Worm (Caenorhabditis elegans) whole organism, young adult: ENCODE results near the gene zip-10.
A peak's percentile ranks its signal among the peaks of the same experiment; 100 is the strongest.

Source experiments
- B0019.2 ChIP-seq: fragments of 200-800 bp; sonication (Bioruptor generic); conservative IDR thresholded peaks from 2 replicates; pipeline ENCODE4 v1.3.6; 2022; ENCODE audit warnings: missing genetic modification reagents, missing genetic modification characterization, missing compliant biosample characterization
- B0035.1 ChIP-seq: sonication (generic microtip); optimal IDR thresholded peaks from 2 replicates; lab custom pipeline; 2016; ENCODE audit warnings: missing genetic modification characterization, mild to moderate bottlenecking, missing compliant biosample characterization, missing genotype, missing genetic modification reagents
- B0261.1 ChIP-seq: sonication (generic microtip); optimal IDR thresholded peaks from 2 replicates; lab custom pipeline; 2016; ENCODE audit warnings: mild to moderate bottlenecking, missing genetic modification characterization, moderate library complexity, missing compliant biosample characterization
- B0336.3 ChIP-seq: fragments of 200-800 bp; sonication (Bioruptor generic); IDR thresholded peaks from 2 replicates; pipeline ENCODE4 v1.3.6; 2022; ENCODE audit warnings: missing genetic modification characterization, missing compliant biosample characterization
- C17E4.6 ChIP-seq: fragments of 200-800 bp; sonication (Bioruptor generic); IDR thresholded peaks from 2 replicates; pipeline ENCODE4 v1.3.6; 2022; ENCODE audit warnings: missing genetic modification reagents, missing genetic modification characterization, missing compliant biosample characterization
- D2030.7 ChIP-seq: fragments of 200-800 bp; sonication (Bioruptor generic); IDR thresholded peaks from 2 replicates; pipeline ENCODE4 v1.3.6; 2022; ENCODE audit warnings: missing genetic modification reagents, missing genetic modification characterization, missing compliant biosample characterization
- F57A8.1 ChIP-seq: fragments of 200-800 bp; sonication (Bioruptor generic); optimal IDR thresholded peaks from 2 replicates; lab custom pipeline; 2018; ENCODE audit warnings: mild to moderate bottlenecking, missing genetic modification characterization, moderate library complexity, missing compliant biosample characterization
- Y53F4B.3 ChIP-seq: fragments of 200-800 bp; sonication (Bioruptor generic); IDR thresholded peaks from 2 replicates; pipeline ENCODE4 v1.3.6; 2022; ENCODE audit warnings: missing genetic modification reagents, missing genetic modification characterization, missing compliant biosample characterization
- akir-1 ChIP-seq: fragments of 200-800 bp; sonication (Bioruptor generic); optimal IDR thresholded peaks from 2 replicates; lab custom pipeline; 2018; ENCODE audit warnings: mild to moderate bottlenecking, missing genetic modification characterization, moderate library complexity, missing compliant biosample characterization
- ama-1 ChIP-seq, 3 experiments: fragments of 150-350 bp in 1 of 3; sonication (generic microtip) in 2 of 3; optimal IDR thresholded peaks; 2 replicates each; lab custom pipeline; 2014 to 2018; ENCODE audit warnings: missing biosample characterization in 2 of 3, missing genetic modification characterization in 2 of 3, missing genetic modification reagents in 2 of 3
- athp-1 ChIP-seq: sonication (generic microtip); optimal IDR thresholded peaks from 2 replicates; lab custom pipeline; 2017; ENCODE audit warnings: mild to moderate bottlenecking, missing genetic modification characterization, missing compliant biosample characterization
- ceh-40 ChIP-seq: fragments of 200-800 bp; sonication (Bioruptor generic); IDR thresholded peaks from 2 replicates; pipeline ENCODE4 v1.3.6; 2022; ENCODE audit warnings: missing genetic modification characterization, missing compliant biosample characterization
- ceh-79 ChIP-seq: sonication (generic microtip); optimal IDR thresholded peaks from 2 replicates; lab custom pipeline; 2017; ENCODE audit warnings: mild to moderate bottlenecking, missing genetic modification characterization, missing compliant biosample characterization
- dpff-1 ChIP-seq: sonication (generic microtip); optimal IDR thresholded peaks from 2 replicates; lab custom pipeline; 2017; ENCODE audit warnings: mild to moderate bottlenecking, missing genetic modification characterization, missing compliant biosample characterization
- ets-4 ChIP-seq: fragments of 200-800 bp; sonication (Bioruptor generic); optimal IDR thresholded peaks from 2 replicates; lab custom pipeline; 2018; ENCODE audit warnings: mild to moderate bottlenecking, missing genetic modification characterization, missing compliant biosample characterization
- gei-17 ChIP-seq: fragments of 200-800 bp; sonication (Bioruptor generic); optimal IDR thresholded peaks from 2 replicates; lab custom pipeline; 2018; ENCODE audit warnings: mild to moderate bottlenecking, missing genetic modification characterization, missing compliant biosample characterization
- hmg-1.2 ChIP-seq: fragments of 200-800 bp; sonication (Bioruptor generic); IDR thresholded peaks from 2 replicates; pipeline ENCODE4 v1.3.6; 2022; ENCODE audit warnings: missing genetic modification reagents, missing genetic modification characterization, missing compliant biosample characterization
- hmg-20 ChIP-seq: fragments of 200-800 bp; sonication (Bioruptor generic); IDR thresholded peaks from 2 replicates; pipeline ENCODE4 v1.3.6; 2022; ENCODE audit warnings: missing genetic modification reagents, missing genetic modification characterization, missing compliant biosample characterization
- lag-1 ChIP-seq: fragments of 200-800 bp; sonication (Bioruptor generic); IDR thresholded peaks from 2 replicates; pipeline ENCODE4 v1.3.6; 2022; ENCODE audit warnings: missing genetic modification reagents, missing genetic modification characterization, missing compliant biosample characterization
- let-607 ChIP-seq, 2 experiments: fragments of 200-800 bp in 1 of 2; sonication (Bioruptor generic) in 1 of 2; sonication (generic microtip) in 1 of 2; optimal IDR thresholded peaks; 2 replicates each; lab custom pipeline; 2016 to 2018; ENCODE audit warnings: mild to moderate bottlenecking in 2 of 2, missing compliant biosample characterization in 2 of 2, missing genetic modification characterization in 2 of 2, moderate library complexity in 2 of 2, missing genotype in 1 of 2
- lin-26 ChIP-seq: fragments of 200-800 bp; sonication (Bioruptor generic); IDR thresholded peaks from 2 replicates; pipeline ENCODE4 v1.3.6; 2022; ENCODE audit warnings: missing genetic modification reagents, missing genetic modification characterization, missing compliant biosample characterization
- lin-35 ChIP-seq, 3 experiments: fragments of 150-350 bp in 2 of 3; sonication (generic microtip) in 1 of 3; optimal IDR thresholded peaks; 2 replicates each; lab custom pipeline; 2014 to 2018; ENCODE audit warnings: missing biosample characterization in 3 of 3, missing genetic modification characterization in 3 of 3, missing genetic modification reagents in 3 of 3
- lin-54 ChIP-seq: fragments of 200-800 bp; sonication (Bioruptor generic); optimal IDR thresholded peaks from 2 replicates; lab custom pipeline; 2018; ENCODE audit warnings: mild to moderate bottlenecking, missing genetic modification characterization, missing compliant biosample characterization
- lsl-1 ChIP-seq: fragments of 200-800 bp; sonication (Bioruptor generic); optimal IDR thresholded peaks from 2 replicates; lab custom pipeline; 2018; ENCODE audit warnings: mild to moderate bottlenecking, missing genetic modification characterization, moderate library complexity, missing compliant biosample characterization
- mcd-1 ChIP-seq: fragments of 200-800 bp; sonication (Bioruptor generic); IDR thresholded peaks from 2 replicates; pipeline ENCODE4 v1.3.6; 2022; ENCODE audit warnings: missing genetic modification reagents, missing genetic modification characterization, missing compliant biosample characterization
- nfya-1 ChIP-seq: sonication (generic microtip); optimal IDR thresholded peaks from 2 replicates; lab custom pipeline; 2017; ENCODE audit warnings: antibody characterized with exemption, missing compliant biosample characterization, missing genetic modification characterization, borderline replicate concordance; ENCODE audit not compliant: insufficient read depth
- nfya-2 ChIP-seq: fragments of 200-800 bp; sonication (Bioruptor generic); IDR thresholded peaks from 2 replicates; pipeline ENCODE4 v1.3.6; 2022; ENCODE audit warnings: missing genetic modification reagents, missing genetic modification characterization, missing compliant biosample characterization
- nhr-179 ChIP-seq: sonication (generic microtip); optimal IDR thresholded peaks from 2 replicates; lab custom pipeline; 2016; ENCODE audit warnings: mild to moderate bottlenecking, missing genetic modification characterization, missing compliant biosample characterization
- nhr-80 ChIP-seq: sonication (generic microtip); optimal IDR thresholded peaks from 2 replicates; lab custom pipeline; 2016; ENCODE audit warnings: missing genetic modification characterization, missing compliant biosample characterization
- nhr-90 ChIP-seq: sonication (generic microtip); optimal IDR thresholded peaks from 2 replicates; lab custom pipeline; 2016; ENCODE audit warnings: missing genotype, mild to moderate bottlenecking, missing genetic modification characterization, missing compliant biosample characterization
- pbrm-1 ChIP-seq: fragments of 200-800 bp; sonication (Bioruptor generic); IDR thresholded peaks from 2 replicates; pipeline ENCODE4 v1.3.6; 2022; ENCODE audit warnings: missing genetic modification reagents, missing genetic modification characterization, missing compliant biosample characterization
- pha-4 ChIP-seq: fragments of 150-350 bp; sonication (generic microtip); optimal IDR thresholded peaks from 2 replicates; lab custom pipeline; 2014; ENCODE audit warnings: missing biosample characterization, missing genetic modification reagents, missing genetic modification characterization
- repo-1 ChIP-seq: sonication (generic microtip); optimal IDR thresholded peaks from 2 replicates; lab custom pipeline; 2017; ENCODE audit warnings: mild to moderate bottlenecking, missing genetic modification characterization, missing compliant biosample characterization
- snpc-4 ChIP-seq, 5 experiments: fragments of 150-350 bp in 1 of 5; sonication (generic microtip) in 4 of 5; optimal IDR thresholded peaks; 2 replicates each; lab custom pipeline; 2014 to 2018; ENCODE audit warnings: missing genetic modification characterization in 5 of 5, missing biosample characterization in 3 of 5, antibody characterized with exemption in 2 of 5, mild to moderate bottlenecking in 2 of 5, missing compliant biosample characterization in 2 of 5, missing genotype in 2 of 5, moderate library complexity in 2 of 5, missing genetic modification reagents in 1 of 5
- somi-1 ChIP-seq: fragments of 200-800 bp; sonication (Bioruptor generic); optimal IDR thresholded peaks from 2 replicates; lab custom pipeline; 2018; ENCODE audit warnings: mild to moderate bottlenecking, missing genetic modification characterization, missing compliant biosample characterization
- tbp1 ChIP-seq: fragments of 200-800 bp; sonication (Bioruptor generic); optimal IDR thresholded peaks from 2 replicates; lab custom pipeline; 2018; ENCODE audit warnings: mild to moderate bottlenecking, missing genetic modification characterization, missing compliant biosample characterization
- tlf-1 ChIP-seq: fragments of 200-800 bp; sonication (Bioruptor generic); optimal IDR thresholded peaks from 2 replicates; lab custom pipeline; 2018; ENCODE audit warnings: mild to moderate bottlenecking, missing genetic modification characterization, missing compliant biosample characterization
- ztf-22 ChIP-seq: fragments of 200-800 bp; sonication (Bioruptor generic); optimal IDR thresholded peaks from 2 replicates; lab custom pipeline; 2018; ENCODE audit warnings: mild to moderate bottlenecking, missing genetic modification characterization, moderate library complexity, missing compliant biosample characterization
- ztf-26 ChIP-seq: sonication (generic microtip); optimal IDR thresholded peaks from 2 replicates; lab custom pipeline; 2017; ENCODE audit warnings: missing genetic modification characterization, missing compliant biosample characterization
- ztf-6 ChIP-seq: fragments of 200-800 bp; sonication (Bioruptor generic); IDR thresholded peaks from 2 replicates; pipeline ENCODE4 v1.3.6; 2022; ENCODE audit warnings: missing genetic modification reagents, missing genetic modification characterization, missing compliant biosample characterization

Gene zip-10

DNA sequence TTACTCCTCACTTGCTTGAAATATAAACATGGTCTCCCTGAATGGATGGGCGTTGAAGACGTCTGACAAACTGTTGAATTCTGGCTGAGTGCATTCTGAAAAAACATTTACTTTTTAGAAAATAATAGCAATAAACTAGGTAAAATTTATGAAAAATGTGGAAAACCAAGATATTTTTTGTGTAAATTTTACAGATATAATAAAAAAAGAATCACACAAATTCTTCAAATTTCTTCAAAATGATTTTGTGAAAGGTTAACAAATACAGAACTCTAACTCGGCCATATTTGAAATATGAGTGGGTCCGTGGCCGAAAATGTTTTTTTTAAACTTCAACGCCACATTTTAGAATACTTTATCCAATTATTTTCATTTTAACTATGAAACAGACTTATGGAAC, 32.4 kb downstream of the zip-10 start, which contains the start of gene glb-15:
Gene glb-15, minus strand, starts transcription at position 101 of the 400 bp plus-strand sequence.
- TF ChIP-seq ztf-6 (no peak), dpff-1 (tag; lab: Kevin White, UChicago) (no peak), C17E4.6 (GFP tag; lab: Robert Waterston, UW) (no peak)
- TF ChIP-seq, all 124 proteins: peak for 0

- TF ChIP-seq nfya-2 (GFP tag; lab: Robert Waterston, UW) (no peak), nhr-80 (tag; lab: Kevin White, UChicago) (no peak), somi-1 (no peak), ztf-22 (GFP tag; lab: Kevin White, UChicago) (no peak), ama-1 (optimal IDR thresholded peaks at IDR 0.05; lab: Kevin White, UChicago) (peak; percentile 86), ama-1 (GFP tag; optimal IDR thresholded peaks at IDR 0.05; lab: Kevin White, UChicago) (no peak), nhr-90 (tag; lab: Kevin White, UChicago) (no peak), B0336.3 (GFP tag; lab: Robert Waterston, UW) (0 out of 2 replicates have a peak, but pooled peaks have one; percentile 30), B0019.2 (GFP tag; lab: Robert Waterston, UW) (no peak), lag-1 (no peak), ceh-40 (GFP tag; lab: Robert Waterston, UW) (no peak)
- TF ChIP-seq, all 124 proteins: peak for 2
Measured at ce11 chrV:11616813-11617212, 33.7 kb downstream of the zip-10 start.

DNA sequence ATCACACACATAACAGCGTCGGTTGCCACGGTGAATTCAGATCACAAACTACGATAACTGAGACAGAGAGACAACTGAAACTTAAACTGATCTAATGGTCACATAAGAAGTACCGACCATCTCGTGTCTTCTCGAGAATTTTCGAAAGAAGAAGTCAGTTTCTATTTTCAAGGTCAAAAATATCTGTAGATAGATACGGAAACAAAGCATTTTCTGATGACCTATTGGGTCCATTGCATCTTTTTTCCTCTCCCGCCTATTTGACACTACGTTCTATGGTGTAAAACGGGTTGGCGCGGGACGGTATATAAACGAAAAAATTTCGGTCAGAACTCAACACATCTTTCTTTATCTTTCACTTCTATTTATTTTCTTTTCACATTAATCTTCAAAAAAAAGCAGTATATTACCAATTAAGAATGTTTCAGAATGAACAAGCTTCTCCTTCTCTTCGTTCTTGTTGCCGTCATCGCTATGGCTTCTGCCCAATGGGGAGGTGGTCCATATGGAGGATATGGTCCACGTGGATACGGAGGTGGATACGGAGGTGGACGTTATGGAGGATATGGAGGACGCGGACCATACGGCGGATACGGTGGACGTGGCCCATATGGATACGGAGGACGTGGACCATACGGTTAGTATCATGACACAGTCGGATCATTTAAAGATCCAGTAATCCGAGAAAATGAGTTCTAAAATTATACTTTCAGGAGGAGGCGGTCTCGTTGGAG, 34.4 kb downstream of the zip-10 start, which contains the start of gene nlp-24:
Gene nlp-24, plus strand, starts transcription at position 429 of the 734 bp plus-strand sequence.
- TF ChIP-seq lin-54 (GFP tag; lab: Kevin White, UChicago) (no peak), lsl-1 (GFP tag; lab: Kevin White, UChicago) (no peak), lin-26 (GFP tag; lab: Robert Waterston, UW) (peak; percentile 51; the same call in 1 of the 2 replicates), mcd-1 (GFP tag; lab: Robert Waterston, UW) (no peak), B0035.1 (tag; lab: Kevin White, UChicago) (no peak), repo-1 (tag; lab: Kevin White, UChicago) (no peak), hmg-1.2 (GFP tag; lab: Robert Waterston, UW) (no peak), ets-4 (no peak), nhr-80 (tag; lab: Kevin White, UChicago) (no peak), lag-1 (no peak), pha-4 (tag; lab: Kevin White, UChicago) (no peak), snpc-4 (GFP tag; optimal IDR thresholded peaks at IDR 0.05; lab: Kevin White, UChicago) (no peak), snpc-4 (tag; optimal IDR thresholded peaks at IDR 0.05; lab: Kevin White, UChicago) (no peak), nhr-179 (tag; lab: Kevin White, UChicago) (no peak), D2030.7 (no peak), Y53F4B.3 (GFP tag; lab: Robert Waterston, UW) (no peak), nfya-1 (tag; lab: Kevin White, UChicago) (no peak), tlf-1 (GFP tag; lab: Kevin White, UChicago) (no peak), B0261.1 (tag; lab: Kevin White, UChicago) (no peak), ztf-26 (tag; lab: Kevin White, UChicago) (peak; percentile 78), pbrm-1 (GFP tag; lab: Robert Waterston, UW) (no peak), athp-1 (no peak), ztf-22 (GFP tag; lab: Kevin White, UChicago) (no peak), B0019.2 (GFP tag; lab: Robert Waterston, UW) (no peak), ama-1 (optimal IDR thresholded peaks at IDR 0.05; lab: Kevin White, UChicago) (peak; percentile 79), ama-1 (GFP tag; optimal IDR thresholded peaks at IDR 0.05; lab: Kevin White, UChicago) (no peak), somi-1 (peak; percentile 68), akir-1 (GFP tag; lab: Kevin White, UChicago) (no peak), lin-35 (GFP tag; optimal IDR thresholded peaks at IDR 0.05; lab: Kevin White, UChicago) (no peak), hmg-20 (no peak), F57A8.1 (no peak), ceh-79 (tag; lab: Kevin White, UChicago) (no peak), gei-17 (GFP tag; lab: Kevin White, UChicago) (no peak), let-607 (tag; optimal IDR thresholded peaks at IDR 0.05; lab: Kevin White, UChicago) (no peak), tbp1 (GFP tag; lab: Kevin White, UChicago) (no peak), C17E4.6 (GFP tag; lab: Robert Waterston, UW) (no peak)
